Worm (Caenorhabditis elegans): ENCODE results near the gene R02F11.11.
A peak's percentile ranks its signal among the peaks of the same experiment; 100 is the strongest.

The R02F11.11 gene

ce11 chrV:4750294-4750693, 41.4 kb upstream of the R02F11.11 start, which contains the start of gene C18G1.6:
C18G1.6 (plus strand) TSS chrV:4750594.
- TF ChIP-seq ZK185.1 (tag; optimal IDR thresholded peaks at IDR 0.05; ENCODE audit: poor library complexity, severe bottlenecking) = no peak
- no peak for TF ChIP-seq B0261.1 (tag; optimal IDR thresholded peaks at IDR 0.05)
- TF ChIP-seq attf-3 (GFP tag; conservative IDR thresholded peaks at IDR 0.05) = no peak
- no peak for TF ChIP-seq Y56A3A.18 (GFP tag; IDR thresholded peaks at IDR 0.05)
- no peak for TF ChIP-seq madf-3 (GFP tag; IDR thresholded peaks at IDR 0.05)
- no peak for TF ChIP-seq mel-28 (tag; optimal IDR thresholded peaks at IDR 0.05; ENCODE audit: borderline replicate concordance)
- TF ChIP-seq Y95B8A.8 (GFP tag; IDR thresholded peaks at IDR 0.05) = no peak
- no peak for TF ChIP-seq pha-4 (tag; optimal IDR thresholded peaks at IDR 0.05)
- TF ChIP-seq lag-1 (GFP tag; IDR thresholded peaks at IDR 0.05) = no peak
- TF ChIP-seq fkh-3 (tag; optimal IDR thresholded peaks at IDR 0.05) = no peak
- TF ChIP-seq xnd-1 (tag; optimal IDR thresholded peaks at IDR 0.05) = no peak
- TF ChIP-seq F57A8.1 (GFP tag; optimal IDR thresholded peaks at IDR 0.05) = no peak
- no peak for TF ChIP-seq mcd-1 (GFP tag; IDR thresholded peaks at IDR 0.05)
- TF ChIP-seq zim-3 (tag; optimal IDR thresholded peaks at IDR 0.05) = no peak
- TF ChIP-seq D2030.7 (GFP tag; IDR thresholded peaks at IDR 0.05) = no peak
- TF ChIP-seq madf-6 (GFP tag; IDR thresholded peaks at IDR 0.05) = no peak
- no peak for TF ChIP-seq aptf-3 (GFP tag; IDR thresholded peaks at IDR 0.05)
- no peak for TF ChIP-seq efl-1 (GFP tag; optimal IDR thresholded peaks at IDR 0.05)
- no peak for TF ChIP-seq athp-1 (tag; optimal IDR thresholded peaks at IDR 0.05)
- no peak for TF ChIP-seq F23B12.7 (tag; optimal IDR thresholded peaks at IDR 0.05; ENCODE audit: insufficient read depth)

ce11 chrV:4754123-4754522, 37.5 kb upstream of the R02F11.11 start, which contains the start of gene hil-4:
hil-4 (plus strand) TSS chrV:4754313.
- TF ChIP-seq nfya-1 (tag; optimal IDR thresholded peaks at IDR 0.05; ENCODE audit: borderline replicate concordance, insufficient read depth) = no peak
- no peak for TF ChIP-seq ceh-79 (tag; optimal IDR thresholded peaks at IDR 0.05)
- no peak for TF ChIP-seq K12H6.12 (tag; optimal IDR thresholded peaks at IDR 0.05)
- peak; percentile 75 for TF ChIP-seq dpl-1 (GFP tag; optimal IDR thresholded peaks at IDR 0.05)
- TF ChIP-seq lir-1 (GFP tag; conservative IDR thresholded peaks at IDR 0.05) = 0 out of 2 replicates have a peak, but pooled peaks have one; percentile 35
- TF ChIP-seq ceh-27 (GFP tag; optimal IDR thresholded peaks at IDR 0.05) = peak; percentile 21
- TF ChIP-seq tbp1 (GFP tag; optimal IDR thresholded peaks at IDR 0.05) = peak; percentile 69
- TF ChIP-seq madf-3 (GFP tag; IDR thresholded peaks at IDR 0.05) = 0 out of 2 replicates have a peak, but pooled peaks have one; percentile 61
- TF ChIP-seq ceh-91 (GFP tag; IDR thresholded peaks at IDR 0.05) = peak; percentile 86
- TF ChIP-seq madf-8 (GFP tag; conservative IDR thresholded peaks at IDR 0.05) = peak; percentile 86
- TF ChIP-seq F55B11.4 (tag; optimal IDR thresholded peaks at IDR 0.05; ENCODE audit: borderline replicate concordance, insufficient read depth) = no peak
- TF ChIP-seq nhr-90 (tag; optimal IDR thresholded peaks at IDR 0.05) = no peak
- TF ChIP-seq F33H1.4 (GFP tag; IDR thresholded peaks at IDR 0.05) = peak; percentile 79
- TF ChIP-seq Y79H2A.3 (GFP tag; conservative IDR thresholded peaks at IDR 0.05) = peak; percentile 51; the same call in 1 of the 2 replicates
- TF ChIP-seq hlh-12 (tag; optimal IDR thresholded peaks at IDR 0.05) = no peak
- TF ChIP-seq nfyb-1 (GFP tag; IDR thresholded peaks at IDR 0.05) = no peak
- no peak for TF ChIP-seq lag-1 (GFP tag; IDR thresholded peaks at IDR 0.05)
- TF ChIP-seq unc-62 (GFP tag; optimal IDR thresholded peaks at IDR 0.05) = no peak
- TF ChIP-seq ZK185.1 (tag; optimal IDR thresholded peaks at IDR 0.05; ENCODE audit: poor library complexity, severe bottlenecking) = no peak
- TF ChIP-seq mes-4 (tag; optimal IDR thresholded peaks at IDR 0.05) = no peak
- peak; percentile 45 for TF ChIP-seq B0019.2 (GFP tag; conservative IDR thresholded peaks at IDR 0.05)
- TF ChIP-seq ztf-6 (GFP tag; IDR thresholded peaks at IDR 0.05) = 0 out of 2 replicates have a peak, but pooled peaks have one; percentile 49
- TF ChIP-seq ccch-3 (GFP tag; optimal IDR thresholded peaks at IDR 0.05) = no peak
- TF ChIP-seq athp-1 (tag; optimal IDR thresholded peaks at IDR 0.05) = no peak
- TF ChIP-seq hmg-1.2 (GFP tag; IDR thresholded peaks at IDR 0.05) = peak; percentile 45; the same call in 1 of the 2 replicates
- no peak for TF ChIP-seq somi-1 (GFP tag; optimal IDR thresholded peaks at IDR 0.05)
- TF ChIP-seq lsl-1 (GFP tag; optimal IDR thresholded peaks at IDR 0.05) = peak; percentile 74
- no peak for TF ChIP-seq tbx-9 (tag; optimal IDR thresholded peaks at IDR 0.05; ENCODE audit: borderline replicate concordance)
- TF ChIP-seq nhr-27 (tag; optimal IDR thresholded peaks at IDR 0.05) = no peak
- peak; percentile 91 for TF ChIP-seq efl-1 (GFP tag; optimal IDR thresholded peaks at IDR 0.05)
- TF ChIP-seq let-526 (GFP tag; IDR thresholded peaks at IDR 0.05) = 0 out of 2 replicates have a peak, but pooled peaks have one; percentile 37
- peak; percentile 24 for TF ChIP-seq unc-130 (GFP tag; optimal IDR thresholded peaks at IDR 0.05)
